Worm (Caenorhabditis elegans) whole organism, L3 larva: Measurements from ENCODE around the gene ZK666.12.
A peak's percentile ranks its signal among the peaks of the same experiment; 100 is the strongest.

Experiments
- R02D3.7 ChIP-seq: fragments of 150-350 bp; optimal IDR thresholded peaks from 2 replicates; lab custom pipeline; 2014; ENCODE audit warnings: missing biosample characterization, missing genetic modification characterization
- ZK546.5 ChIP-seq: sonication (generic microtip); optimal IDR thresholded peaks from 2 replicates; lab custom pipeline; 2017; ENCODE audit warnings: missing biosample characterization, missing genetic modification characterization
- aly-2 ChIP-seq: fragments of 150-350 bp; optimal IDR thresholded peaks from 2 replicates; lab custom pipeline; 2014; ENCODE audit warnings: missing biosample characterization, missing genetic modification characterization
- ama-1 ChIP-seq: fragments of 150-350 bp; optimal IDR thresholded peaks from 2 replicates; lab custom pipeline; 2018
- ceh-16 ChIP-seq: sonication (generic microtip); optimal IDR thresholded peaks from 2 replicates; lab custom pipeline; 2017; ENCODE audit warnings: missing biosample characterization, missing genetic modification characterization
- ceh-28 ChIP-seq: fragments of 150-350 bp; optimal IDR thresholded peaks from 2 replicates; lab custom pipeline; 2014; ENCODE audit warnings: missing biosample characterization, missing genetic modification reagents, missing genetic modification characterization
- ceh-82 ChIP-seq: fragments of 150-350 bp; optimal IDR thresholded peaks from 2 replicates; lab custom pipeline; 2014; ENCODE audit warnings: missing biosample characterization, missing genetic modification characterization
- ceh-9 ChIP-seq: sonication (generic microtip); optimal IDR thresholded peaks from 2 replicates; lab custom pipeline; 2018; ENCODE audit warnings: missing biosample characterization, missing genetic modification characterization
- daf-12 ChIP-seq: fragments of 150-350 bp; optimal IDR thresholded peaks from 2 replicates; lab custom pipeline; 2014; ENCODE audit warnings: missing biosample characterization, missing genetic modification reagents, missing genetic modification characterization
- egl-27 ChIP-seq: sonication (generic microtip); optimal IDR thresholded peaks from 4 replicates; lab custom pipeline; 2017; ENCODE audit warnings: missing biosample characterization, missing genetic modification reagents, missing genetic modification characterization
- egl-5 ChIP-seq: fragments of 150-350 bp; optimal IDR thresholded peaks from 2 replicates; lab custom pipeline; 2017; ENCODE audit warnings: missing biosample characterization, missing genetic modification reagents, missing genetic modification characterization, inconsistent platforms
- elt-1 ChIP-seq: fragments of 150-350 bp; optimal IDR thresholded peaks from 2 replicates; lab custom pipeline; 2014; ENCODE audit warnings: missing biosample characterization, missing genetic modification characterization
- elt-2 ChIP-seq: sonication (generic microtip); optimal IDR thresholded peaks from 2 replicates; lab custom pipeline; 2016; ENCODE audit warnings: missing genetic modification reagents, mild to moderate bottlenecking, missing genetic modification characterization, missing compliant biosample characterization
- elt-3 ChIP-seq, 3 experiments: fragments of 150-350 bp in 1 of 3; sonication (generic microtip) in 2 of 3; optimal IDR thresholded peaks; 2 replicates in 2 of 3; 4 replicates in 1 of 3; lab custom pipeline; 2014 to 2017; ENCODE audit warnings: missing biosample characterization in 3 of 3, missing genetic modification characterization in 3 of 3
- eor-1 ChIP-seq, 2 experiments: fragments of 150-350 bp; optimal IDR thresholded peaks; 2 replicates each; lab custom pipeline; 2014 to 2018; ENCODE audit warnings: missing biosample characterization in 2 of 2, missing genetic modification characterization in 2 of 2
- fkh-10 ChIP-seq: sonication (generic microtip); optimal IDR thresholded peaks from 2 replicates; lab custom pipeline; 2017; ENCODE audit warnings: missing biosample characterization, missing genetic modification reagents, missing genetic modification characterization
- fkh-2 ChIP-seq: fragments of 150-350 bp; optimal IDR thresholded peaks from 2 replicates; lab custom pipeline; 2014; ENCODE audit warnings: missing biosample characterization, missing genetic modification reagents, missing genetic modification characterization
- fos-1 ChIP-seq: fragments of 150-350 bp; optimal IDR thresholded peaks from 2 replicates; lab custom pipeline; 2014; ENCODE audit warnings: missing biosample characterization, missing genetic modification characterization
- hmg-11 ChIP-seq: sonication (generic microtip); optimal IDR thresholded peaks from 2 replicates; lab custom pipeline; 2016; ENCODE audit warnings: missing genetic modification characterization, missing compliant biosample characterization
- jun-1 ChIP-seq: fragments of 150-350 bp; optimal IDR thresholded peaks from 2 replicates; lab custom pipeline; 2014; ENCODE audit warnings: missing biosample characterization, missing genetic modification reagents, missing genetic modification characterization
- lin-15B ChIP-seq: fragments of 150-350 bp; optimal IDR thresholded peaks from 2 replicates; lab custom pipeline; 2014; ENCODE audit warnings: missing biosample characterization, missing genetic modification characterization
- lin-39 ChIP-seq: fragments of 150-350 bp; optimal IDR thresholded peaks from 2 replicates; lab custom pipeline; 2018; ENCODE audit warnings: missing biosample characterization, missing genetic modification reagents, missing genetic modification characterization
- lsy-12 ChIP-seq: sonication (generic microtip); optimal IDR thresholded peaks from 2 replicates; lab custom pipeline; 2016; ENCODE audit warnings: mild to moderate bottlenecking, missing genetic modification characterization, missing compliant biosample characterization
- mdl-1 ChIP-seq: fragments of 150-350 bp; optimal IDR thresholded peaks from 2 replicates; lab custom pipeline; 2014; ENCODE audit warnings: missing biosample characterization, missing genetic modification characterization
- mml-1 ChIP-seq: fragments of 150-350 bp; sonication (generic microtip); optimal IDR thresholded peaks from 3 replicates; lab custom pipeline; 2014; ENCODE audit warnings: missing biosample characterization, missing genetic modification characterization
- nfya-1 ChIP-seq: sonication (generic microtip); optimal IDR thresholded peaks from 2 replicates; lab custom pipeline; 2017; ENCODE audit warnings: missing genetic modification characterization, mild to moderate bottlenecking, missing compliant biosample characterization, antibody characterized with exemption, moderate library complexity; ENCODE audit not compliant: insufficient read depth
- nhr-11 ChIP-seq: fragments of 150-350 bp; optimal IDR thresholded peaks from 2 replicates; lab custom pipeline; 2014; ENCODE audit warnings: missing biosample characterization, missing genetic modification characterization
- nhr-12 ChIP-seq: fragments of 150-350 bp; optimal IDR thresholded peaks from 2 replicates; lab custom pipeline; 2014; ENCODE audit warnings: missing biosample characterization, missing genetic modification characterization
- nhr-23 ChIP-seq: fragments of 150-350 bp; optimal IDR thresholded peaks from 2 replicates; lab custom pipeline; 2014; ENCODE audit warnings: missing biosample characterization, missing genetic modification reagents, missing genetic modification characterization
- nhr-237 ChIP-seq: fragments of 150-350 bp; optimal IDR thresholded peaks from 2 replicates; lab custom pipeline; 2014; ENCODE audit warnings: missing biosample characterization, missing genetic modification characterization
- nhr-25 ChIP-seq: sonication (generic microtip); optimal IDR thresholded peaks from 2 replicates; lab custom pipeline; 2017; ENCODE audit warnings: missing biosample characterization, missing genetic modification characterization
- nhr-28 ChIP-seq: fragments of 150-350 bp; optimal IDR thresholded peaks from 2 replicates; lab custom pipeline; 2014; ENCODE audit warnings: missing biosample characterization, missing genetic modification characterization
- nhr-43 ChIP-seq: sonication (generic microtip); optimal IDR thresholded peaks from 2 replicates; lab custom pipeline; 2016; ENCODE audit warnings: mild to moderate bottlenecking, missing genetic modification characterization, missing compliant biosample characterization; ENCODE audit not compliant: poor library complexity, severe bottlenecking
- nhr-67 ChIP-seq: fragments of 150-350 bp; optimal IDR thresholded peaks from 2 replicates; lab custom pipeline; 2014; ENCODE audit warnings: missing biosample characterization, missing genetic modification characterization
- nhr-76 ChIP-seq: fragments of 150-350 bp; sonication (generic microtip); optimal IDR thresholded peaks from 5 replicates; lab custom pipeline; 2014; ENCODE audit warnings: missing biosample characterization, missing genetic modification characterization
- nhr-77 ChIP-seq: fragments of 150-350 bp; optimal IDR thresholded peaks from 2 replicates; lab custom pipeline; 2014; ENCODE audit warnings: missing biosample characterization, missing genetic modification characterization
- pha-4 ChIP-seq: fragments of 150-350 bp; optimal IDR thresholded peaks from 2 replicates; lab custom pipeline; 2014; ENCODE audit warnings: missing biosample characterization, missing genetic modification reagents, missing genetic modification characterization
- pqm-1 ChIP-seq: fragments of 150-350 bp; optimal IDR thresholded peaks from 2 replicates; lab custom pipeline; 2017; ENCODE audit warnings: missing biosample characterization, missing genetic modification characterization, inconsistent platforms
- sea-2 ChIP-seq: fragments of 150-350 bp; sonication (generic microtip); optimal IDR thresholded peaks from 4 replicates; lab custom pipeline; 2014; ENCODE audit warnings: missing biosample characterization, missing genetic modification reagents, missing genetic modification characterization
- skn-1 ChIP-seq: fragments of 150-350 bp; optimal IDR thresholded peaks from 2 replicates; lab custom pipeline; 2014; ENCODE audit warnings: missing biosample characterization, missing genetic modification characterization
- snpc-4 ChIP-seq: fragments of 150-350 bp; optimal IDR thresholded peaks from 2 replicates; lab custom pipeline; 2014; ENCODE audit warnings: missing biosample characterization, missing genetic modification characterization
- tbx-2 ChIP-seq: sonication (generic microtip); optimal IDR thresholded peaks from 2 replicates; lab custom pipeline; 2016; ENCODE audit warnings: mild to moderate bottlenecking, missing genetic modification characterization, missing compliant biosample characterization
- unc-39 ChIP-seq: sonication (generic microtip); optimal IDR thresholded peaks from 4 replicates; lab custom pipeline; 2017; ENCODE audit warnings: missing biosample characterization, missing genetic modification characterization
- unc-62 ChIP-seq: fragments of 150-350 bp; sonication (generic microtip); optimal IDR thresholded peaks from 4 replicates; lab custom pipeline; 2014; ENCODE audit warnings: missing biosample characterization, missing genetic modification reagents, missing genetic modification characterization
- zag-1 ChIP-seq: fragments of 150-350 bp; optimal IDR thresholded peaks from 2 replicates; lab custom pipeline; 2014; ENCODE audit warnings: missing biosample characterization, missing genetic modification characterization
- ztf-11 ChIP-seq: fragments of 150-350 bp; optimal IDR thresholded peaks from 2 replicates; lab custom pipeline; 2014; ENCODE audit warnings: missing biosample characterization, missing genetic modification characterization
- ztf-4 ChIP-seq: fragments of 150-350 bp; optimal IDR thresholded peaks from 2 replicates; lab custom pipeline; 2014; ENCODE audit warnings: missing biosample characterization, missing genetic modification characterization

Gene ZK666.12

ce11 chrII:10539232-10539631 is 43.2 kb downstream of the ZK666.12 start, which contains the start of gene R166.3:
Gene R166.3, minus strand, starts transcription at chrII:10539332.
- TF ChIP-seq nhr-23: no peak
- no peak for TF ChIP-seq eor-1 (tag; optimal IDR thresholded peaks at IDR 0.05; lab: Kevin White, UChicago)
- no peak for TF ChIP-seq zag-1 (tag; lab: Kevin White, UChicago)
- no peak for TF ChIP-seq nhr-67 (tag; lab: Kevin White, UChicago)

DNA sequence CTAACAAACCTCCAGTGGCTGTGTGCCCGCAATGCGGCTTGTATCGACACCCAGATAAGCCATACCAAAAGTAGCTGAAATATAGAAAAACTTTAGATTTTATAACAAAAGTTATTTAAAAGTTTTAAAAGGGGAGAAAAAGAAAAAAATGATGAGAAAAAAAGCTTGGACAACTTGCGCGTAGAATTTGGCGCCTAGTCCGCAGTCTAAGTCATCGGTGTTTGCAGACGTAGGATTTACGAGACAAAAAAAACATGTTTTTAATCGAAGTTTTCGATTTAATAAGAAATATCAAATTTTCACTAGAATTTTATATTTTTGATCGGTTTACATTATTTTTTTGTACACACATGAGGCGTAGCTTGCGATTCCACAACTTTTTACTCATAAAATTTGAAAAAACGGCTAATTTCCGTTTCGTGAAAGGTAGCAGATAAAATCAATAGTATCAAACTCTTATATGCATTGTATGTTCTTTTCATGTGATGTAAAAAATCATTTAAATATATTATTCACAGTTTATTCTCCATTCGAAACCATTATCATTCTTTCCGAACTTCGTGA is 46.0 kb downstream of the ZK666.12 start, which contains the start of gene pro-1:
pro-1 (minus strand) TSS at position 74 of the 564 bp plus-strand sequence.
- TF ChIP-seq sea-2 (GFP tag; lab: Kevin White, UChicago) (no peak), snpc-4 (tag; lab: Kevin White, UChicago) (no peak), R02D3.7 (tag; lab: Kevin White, UChicago) (peak; percentile 96), elt-2 (tag; lab: Kevin White, UChicago) (peak; percentile 56), lsy-12 (tag; lab: Kevin White, UChicago) (peak; percentile 95), pqm-1 (tag; lab: Kevin White, UChicago) (peak; percentile 51), fos-1 (tag; lab: Kevin White, UChicago) (no peak), nhr-67 (tag; lab: Kevin White, UChicago) (no peak), nhr-43 (tag; lab: Kevin White, UChicago) (peak; percentile 79), hmg-11 (peak; percentile 4), ceh-28 (peak; percentile 34), ceh-9 (tag; lab: Kevin White, UChicago) (no peak), nhr-23 (peak; percentile 79), ama-1 (lab: Kevin White, UChicago) (peak; percentile 97), nfya-1 (tag; lab: Kevin White, UChicago) (peak; percentile 66), elt-1 (tag; lab: Kevin White, UChicago) (no peak), nhr-76 (tag; lab: Kevin White, UChicago) (no peak), aly-2 (tag; lab: Kevin White, UChicago) (peak; percentile 32), daf-12 (tag; lab: Kevin White, UChicago) (no peak), lin-39 (peak; percentile 62), unc-62 (GFP tag; lab: Kevin White, UChicago) (no peak), lin-15B (tag; lab: Kevin White, UChicago) (peak; percentile 42), tbx-2 (peak; percentile 60), ZK546.5 (tag; lab: Kevin White, UChicago) (peak; percentile 23), jun-1 (tag; lab: Kevin White, UChicago) (peak; percentile 57), pha-4 (peak; percentile 91), zag-1 (tag; lab: Kevin White, UChicago) (no peak), ztf-4 (peak; percentile 78), mdl-1 (tag; lab: Kevin White, UChicago) (no peak), elt-3 (tag; optimal IDR thresholded peaks at IDR 0.05; lab: Kevin White, UChicago) (no peak), nhr-28 (tag; lab: Kevin White, UChicago) (peak; percentile 29), nhr-12 (tag; lab: Kevin White, UChicago) (no peak), ceh-16 (tag; lab: Kevin White, UChicago) (no peak), unc-39 (tag; lab: Kevin White, UChicago) (no peak), nhr-77 (tag; lab: Kevin White, UChicago) (no peak), fkh-2 (tag; lab: Kevin White, UChicago) (no peak), egl-5 (tag; lab: Kevin White, UChicago) (no peak), skn-1 (peak; percentile 74), ceh-82 (tag; lab: Kevin White, UChicago) (no peak), nhr-25 (tag; lab: Kevin White, UChicago) (peak; percentile 62), fkh-10 (GFP tag; lab: Kevin White, UChicago) (no peak), nhr-237 (tag; lab: Kevin White, UChicago) (no peak), mml-1 (tag; lab: Kevin White, UChicago) (no peak), egl-27 (tag; lab: Kevin White, UChicago) (no peak), ztf-11 (tag; lab: Kevin White, UChicago) (no peak), nhr-11 (tag; lab: Kevin White, UChicago) (no peak), eor-1 (tag; optimal IDR thresholded peaks at IDR 0.05; lab: Kevin White, UChicago) (no peak)
